Fruit fly (Drosophila melanogaster) whole organism, embryonic: Measurements from ENCODE around the gene Clamp.

ENCODE experiments used
- Aef1 ChIP-seq: fragments of 200-800 bp; sonication (Bioruptor generic); IDR thresholded peaks from 3 replicates; pipeline ENCODE4 v1.3.6; 2022; ENCODE audit warnings: missing biosample characterization, missing genetic modification characterization
- Bgb ChIP-seq: fragments of 200-800 bp; sonication (Bioruptor generic); IDR thresholded peaks from 2 replicates; pipeline ENCODE4 v1.3.6; 2022; ENCODE audit warnings: missing biosample characterization, missing genetic modification characterization; ENCODE audit not compliant: partially characterized antibody
- Blimp-1 ChIP-seq: fragments of 200-800 bp; sonication (Bioruptor generic); optimal IDR thresholded peaks from 3 replicates; lab custom pipeline; 2018; ENCODE audit warnings: missing biosample characterization, missing genetic modification characterization, mild to moderate bottlenecking, moderate library complexity, missing genetic modification reagents
- CG10147 ChIP-seq: fragments of 200-800 bp; sonication (Bioruptor generic); optimal IDR thresholded peaks from 2 replicates; lab custom pipeline; 2019; ENCODE audit warnings: missing biosample characterization, mild to moderate bottlenecking, missing genetic modification characterization, moderate library complexity
- CG12769 ChIP-seq: fragments of 200-800 bp; sonication (Bioruptor generic); optimal IDR thresholded peaks from 2 replicates; lab custom pipeline; 2019; ENCODE audit warnings: missing biosample characterization, mild to moderate bottlenecking, missing genetic modification characterization, moderate library complexity
- CG13296 ChIP-seq: fragments of 200-800 bp; sonication (Bioruptor generic); optimal IDR thresholded peaks from 3 replicates; lab custom pipeline; 2018; ENCODE audit warnings: missing biosample characterization, mild to moderate bottlenecking, missing genetic modification characterization
- CG14441 ChIP-seq: fragments of 200-800 bp; sonication (Bioruptor generic); IDR thresholded peaks from 2 replicates; pipeline ENCODE4 v1.3.6; 2022; ENCODE audit warnings: missing biosample characterization, missing genetic modification characterization
- CG1529 ChIP-seq: fragments of 200-800 bp; sonication (Bioruptor generic); optimal IDR thresholded peaks from 3 replicates; lab custom pipeline; 2018; ENCODE audit warnings: missing biosample characterization, missing genetic modification characterization
- CG16813 ChIP-seq: fragments of 200-800 bp; sonication (Bioruptor generic); IDR thresholded peaks from 3 replicates; pipeline ENCODE4 v1.3.6; 2022; ENCODE audit warnings: missing biosample characterization, missing genetic modification characterization; ENCODE audit not compliant: partially characterized antibody
- CG17802 ChIP-seq: fragments of 200-800 bp; sonication (Bioruptor generic); optimal IDR thresholded peaks from 2 replicates; lab custom pipeline; 2018; ENCODE audit warnings: missing biosample characterization, mild to moderate bottlenecking, missing genetic modification characterization, moderate library complexity
- CG17829 ChIP-seq: fragments of 200-800 bp; optimal IDR thresholded peaks from 2 replicates; lab custom pipeline; 2019; ENCODE audit warnings: missing biosample characterization, mild to moderate bottlenecking, missing genetic modification characterization, moderate library complexity
- CG1792 ChIP-seq: fragments of 200-800 bp; sonication (Bioruptor generic); optimal IDR thresholded peaks from 2 replicates; lab custom pipeline; 2016; ENCODE audit warnings: missing biosample characterization, missing genetic modification characterization
- CG18011 ChIP-seq: fragments of 200-800 bp; sonication (Bioruptor generic); optimal IDR thresholded peaks from 2 replicates; lab custom pipeline; 2017; ENCODE audit warnings: missing biosample characterization, missing genetic modification characterization, mild to moderate bottlenecking, moderate library complexity, missing genotype
- CG18764 ChIP-seq: fragments of 200-800 bp; sonication (Bioruptor generic); optimal IDR thresholded peaks from 3 replicates; lab custom pipeline; 2016; ENCODE audit warnings: missing biosample characterization, missing genetic modification characterization
- CG2199 ChIP-seq: fragments of 200-800 bp; sonication (Bioruptor generic); IDR thresholded peaks from 3 replicates; pipeline ENCODE4 v1.3.6; 2022; ENCODE audit warnings: missing biosample characterization, missing genetic modification characterization
- CG3407 ChIP-seq: fragments of 200-800 bp; sonication (Bioruptor generic); optimal IDR thresholded peaks from 2 replicates; lab custom pipeline; 2018; ENCODE audit warnings: missing biosample characterization, mild to moderate bottlenecking, missing genetic modification characterization
- CG7271 ChIP-seq: fragments of 200-800 bp; sonication (Bioruptor generic); optimal IDR thresholded peaks from 2 replicates; lab custom pipeline; 2018; ENCODE audit warnings: missing biosample characterization, mild to moderate bottlenecking, missing genetic modification characterization, moderate library complexity
- CG7357 ChIP-seq: fragments of 200-800 bp; sonication (Bioruptor generic); IDR thresholded peaks from 3 replicates; pipeline ENCODE4 v1.3.6; 2022; ENCODE audit warnings: missing biosample characterization, missing genetic modification characterization
- CG7987 ChIP-seq: fragments of 200-800 bp; sonication (Bioruptor generic); optimal IDR thresholded peaks from 2 replicates; lab custom pipeline; 2018; ENCODE audit warnings: missing biosample characterization, mild to moderate bottlenecking, missing genetic modification characterization, moderate library complexity
- CG9215 ChIP-seq: fragments of 200-800 bp; sonication (Bioruptor generic); IDR thresholded peaks from 2 replicates; pipeline ENCODE4 v1.3.6; 2022; ENCODE audit warnings: missing biosample characterization, missing genetic modification characterization
- CG9437 ChIP-seq: fragments of 200-800 bp; sonication (Bioruptor generic); optimal IDR thresholded peaks from 2 replicates; lab custom pipeline; 2018; ENCODE audit warnings: missing biosample characterization, mild to moderate bottlenecking, missing genetic modification characterization
- CoRest ChIP-seq: fragments of 200-800 bp; sonication (Bioruptor generic); optimal IDR thresholded peaks from 3 replicates; lab custom pipeline; 2018; ENCODE audit warnings: missing biosample characterization, mild to moderate bottlenecking, missing genetic modification characterization, moderate library complexity
- ERR ChIP-seq: fragments of 200-800 bp; sonication (Bioruptor generic); optimal IDR thresholded peaks from 2 replicates; lab custom pipeline; 2016; ENCODE audit warnings: missing biosample characterization, missing genetic modification characterization
- Gug ChIP-seq: fragments of 200-800 bp; sonication (Bioruptor generic); IDR thresholded peaks from 4 replicates; pipeline ENCODE4 v1.3.6; 2022; ENCODE audit warnings: missing biosample characterization, missing genetic modification characterization
- HLH4C ChIP-seq: fragments of 200-800 bp; sonication (Bioruptor generic); IDR thresholded peaks from 3 replicates; pipeline ENCODE4 v1.3.6; 2022; ENCODE audit warnings: missing biosample characterization, missing genetic modification characterization; ENCODE audit not compliant: partially characterized antibody
- Kr ChIP-seq: fragments of 200-800 bp; sonication (Bioruptor generic); optimal IDR thresholded peaks from 2 replicates; lab custom pipeline; 2017; ENCODE audit warnings: missing biosample characterization, mild to moderate bottlenecking, missing genetic modification characterization
- NC2α ChIP-seq: fragments of 200-800 bp; sonication (Bioruptor generic); optimal IDR thresholded peaks from 2 replicates; lab custom pipeline; 2016; ENCODE audit warnings: missing biosample characterization, missing genetic modification characterization
- Sin3A ChIP-seq: fragments of >200 bp; optimal IDR thresholded peaks from 2 replicates; lab custom pipeline; 2018
- Sry-δ ChIP-seq: fragments of 200-800 bp; sonication (Bioruptor generic); optimal IDR thresholded peaks from 2 replicates; lab custom pipeline; 2016; ENCODE audit warnings: missing biosample characterization, missing genetic modification characterization
- abd-A ChIP-seq: fragments of 200-800 bp; sonication (Bioruptor generic); optimal IDR thresholded peaks from 3 replicates; lab custom pipeline; 2019; ENCODE audit warnings: missing biosample characterization, mild to moderate bottlenecking, missing genetic modification characterization, moderate library complexity
- ara ChIP-seq: fragments of 200-800 bp; sonication (Bioruptor generic); IDR thresholded peaks from 2 replicates; pipeline ENCODE4 v1.3.6; 2022; ENCODE audit warnings: missing biosample characterization, missing genetic modification characterization
- ash1 ChIP-seq: fragments of 200-800 bp; sonication (Bioruptor generic); optimal IDR thresholded peaks from 2 replicates; lab custom pipeline; 2018; ENCODE audit warnings: missing biosample characterization, mild to moderate bottlenecking, missing genetic modification characterization
- eve ChIP-seq, 2 experiments: fragments of >200 bp; optimal IDR thresholded peaks; 2 replicates each; lab custom pipeline; 2017; ENCODE audit warnings: missing biosample characterization in 2 of 2, missing genetic modification characterization in 2 of 2
- grn ChIP-seq: fragments of 200-800 bp; sonication (Bioruptor generic); optimal IDR thresholded peaks from 3 replicates; lab custom pipeline; 2017; ENCODE audit warnings: missing biosample characterization, missing genetic modification characterization
- klu ChIP-seq: fragments of 200-800 bp; sonication (Bioruptor generic); IDR thresholded peaks from 2 replicates; pipeline ENCODE4 v1.3.6; 2022; ENCODE audit warnings: missing biosample characterization, missing genetic modification characterization
- lbe ChIP-seq: fragments of 200-800 bp; sonication (Bioruptor generic); optimal IDR thresholded peaks from 2 replicates; lab custom pipeline; 2016; ENCODE audit warnings: missing biosample characterization, mild to moderate bottlenecking, missing genetic modification characterization
- lmd ChIP-seq: fragments of 200-800 bp; sonication (Bioruptor generic); IDR thresholded peaks from 2 replicates; pipeline ENCODE4 v1.3.6; 2022; ENCODE audit warnings: missing biosample characterization, missing genetic modification characterization
- mld ChIP-seq: fragments of 200-800 bp; sonication (Bioruptor generic); IDR thresholded peaks from 3 replicates; pipeline ENCODE4 v1.3.6; 2022; ENCODE audit warnings: missing biosample characterization, missing genetic modification characterization; ENCODE audit not compliant: partially characterized antibody
- odd ChIP-seq: fragments of 200-800 bp; sonication (Bioruptor generic); optimal IDR thresholded peaks from 2 replicates; lab custom pipeline; 2017; ENCODE audit warnings: missing biosample characterization, mild to moderate bottlenecking, missing genetic modification characterization
- org-1 ChIP-seq: fragments of 200-800 bp; sonication (Bioruptor generic); optimal IDR thresholded peaks from 2 replicates; lab custom pipeline; 2017; ENCODE audit warnings: missing biosample characterization, missing genetic modification characterization
- pfk ChIP-seq: fragments of 200-800 bp; sonication (Bioruptor generic); optimal IDR thresholded peaks from 2 replicates; lab custom pipeline; 2018; ENCODE audit warnings: missing biosample characterization, mild to moderate bottlenecking, missing genetic modification characterization, moderate library complexity
- seq ChIP-seq: fragments of 200-800 bp; sonication (Bioruptor generic); IDR thresholded peaks from 2 replicates; pipeline ENCODE4 v1.3.6; 2022; ENCODE audit warnings: missing biosample characterization, missing genetic modification characterization
- sqz ChIP-seq: fragments of 200-800 bp; sonication (Bioruptor generic); optimal IDR thresholded peaks from 3 replicates; lab custom pipeline; 2018; ENCODE audit warnings: missing biosample characterization, mild to moderate bottlenecking, missing genetic modification characterization
- stwl ChIP-seq: fragments of 200-800 bp; sonication (Bioruptor generic); optimal IDR thresholded peaks from 3 replicates; lab custom pipeline; 2018; ENCODE audit warnings: missing biosample characterization, mild to moderate bottlenecking, missing genetic modification characterization, moderate library complexity
- trem ChIP-seq: fragments of 200-800 bp; optimal IDR thresholded peaks from 3 replicates; lab custom pipeline; 2019; ENCODE audit warnings: missing biosample characterization, mild to moderate bottlenecking, missing genetic modification characterization, moderate library complexity
- twi ChIP-seq: fragments of 200-800 bp; optimal IDR thresholded peaks from 2 replicates; lab custom pipeline; 2019; ENCODE audit warnings: missing biosample characterization, mild to moderate bottlenecking, missing genetic modification characterization, moderate library complexity
- unc-4 ChIP-seq: fragments of 200-800 bp; sonication (Bioruptor generic); IDR thresholded peaks from 2 replicates; pipeline ENCODE4 v1.3.6; 2022; ENCODE audit warnings: missing biosample characterization, missing genetic modification characterization; ENCODE audit not compliant: partially characterized antibody
- zf30C ChIP-seq: fragments of 200-800 bp; sonication (Bioruptor generic); optimal IDR thresholded peaks from 3 replicates; lab custom pipeline; 2018; ENCODE audit warnings: missing biosample characterization, mild to moderate bottlenecking, missing genetic modification characterization

The Clamp gene

dm6 chr2L:22131171-22131675 is 37.7 kb downstream of the Clamp start, which contains the start of gene CG42748 (continued):
- TF ChIP-seq CG17802 (peak; percentile 94), CG14441 (GFP tag; lab: Robert Waterston, UW) (0 out of 2 replicates have a peak, but pooled peaks have one; percentile 48), mld (no peak), CG17829 (tag; lab: Kevin White, UChicago) (peak; percentile 7), CG7271 (tag; lab: Kevin White, UChicago) (no peak), Bgb (GFP tag; lab: Robert Waterston, UW) (peak; percentile 75), ERR (GFP tag; lab: Kevin White, UChicago) (no peak), CG7987 (no peak), CG7357 (GFP tag; lab: Robert Waterston, UW) (peak; percentile 82), Sin3A (lab: Kevin White, UChicago) (no peak), Blimp-1 (GFP tag; lab: Kevin White, UChicago) (no peak), ash1 (GFP tag; lab: Kevin White, UChicago) (no peak), Sry-δ (GFP tag; lab: Kevin White, UChicago) (peak; percentile 28)

dm6 chr2L:22129581-22130300 is 39.2 kb downstream of the Clamp start, which contains the start of gene CycK:
TSS of gene CycK (minus strand) at chr2L:22130142.
- no peak for TF ChIP-seq abd-A (tag; lab: Kevin White, UChicago)
- no peak for TF ChIP-seq CG13296
- TF ChIP-seq CG2199 (GFP tag; lab: Robert Waterston, UW): 0 out of 3 replicates have a peak, but pooled peaks have one; percentile 64
- no peak for TF ChIP-seq CG16813 (GFP tag; lab: Robert Waterston, UW)
- TF ChIP-seq eve (GFP tag; optimal IDR thresholded peaks at IDR 0.05; lab: Kevin White, UChicago): peak in 1 of 2 experiments; percentile 51
- no peak for TF ChIP-seq Kr (GFP tag; lab: Kevin White, UChicago)
- no peak for TF ChIP-seq CG12769
- TF ChIP-seq sqz (GFP tag; lab: Kevin White, UChicago): peak; percentile 27
- no peak; the same call in 1 of the 2 replicates for TF ChIP-seq lmd (GFP tag; lab: Robert Waterston, UW)
- peak; percentile 38 for TF ChIP-seq pfk (GFP tag; lab: Kevin White, UChicago)
- TF ChIP-seq grn (GFP tag; lab: Kevin White, UChicago): no peak
- TF ChIP-seq Aef1 (GFP tag; lab: Robert Waterston, UW): no peak
- no peak for TF ChIP-seq CG1529
- 0 out of 3 replicates have a peak, but pooled peaks have one; percentile 14 for TF ChIP-seq HLH4C
- TF ChIP-seq org-1 (GFP tag; lab: Kevin White, UChicago): no peak
- no peak for TF ChIP-seq CG9215
- TF ChIP-seq seq: no peak
- peak; percentile 42 for TF ChIP-seq CoRest (tag; lab: Kevin White, UChicago)
- TF ChIP-seq ara (GFP tag; lab: Robert Waterston, UW): no peak
- no peak for TF ChIP-seq odd
- TF ChIP-seq klu (GFP tag; lab: Robert Waterston, UW): no peak
- TF ChIP-seq twi: no peak
- TF ChIP-seq CG3407: no peak
- no peak for TF ChIP-seq NC2α
- TF ChIP-seq CG10147 (GFP tag; lab: Kevin White, UChicago): no peak
- TF ChIP-seq CG18011 (GFP tag; lab: Kevin White, UChicago): no peak
- no peak for TF ChIP-seq CG1792 (GFP tag; lab: Kevin White, UChicago)
- TF ChIP-seq zf30C: no peak
- no peak for TF ChIP-seq unc-4
- no peak for TF ChIP-seq Gug (GFP tag; lab: Robert Waterston, UW)
- peak; percentile 11 for TF ChIP-seq stwl (tag; lab: Kevin White, UChicago)
- no peak for TF ChIP-seq lbe (GFP tag; lab: Kevin White, UChicago)
- TF ChIP-seq CG9437 (GFP tag; lab: Kevin White, UChicago): no peak
- peak; percentile 16 for TF ChIP-seq trem (tag; lab: Kevin White, UChicago)
- no peak for TF ChIP-seq CG18764 (GFP tag; lab: Kevin White, UChicago)
